Worm (Caenorhabditis elegans) whole organism, L4 larva: ENCODE measurements around the gene srg-5.

ENCODE experiments used
- F49E8.2 ChIP-seq: sonication (generic microtip); optimal IDR thresholded peaks from 2 replicates; lab custom pipeline; 2016; ENCODE audit warnings: missing compliant biosample characterization, mild to moderate bottlenecking, missing genetic modification characterization, borderline replicate concordance
- R02D3.7 ChIP-seq: fragments of 150-350 bp; sonication (generic microtip); optimal IDR thresholded peaks from 3 replicates; lab custom pipeline; 2014; ENCODE audit warnings: missing biosample characterization, missing genetic modification characterization
- hlh-30 ChIP-seq: sonication (generic microtip); optimal IDR thresholded peaks from 2 replicates; lab custom pipeline; 2017; ENCODE audit warnings: antibody characterized with exemption, mild to moderate bottlenecking, missing genetic modification characterization, missing compliant biosample characterization; ENCODE audit not compliant: insufficient read depth
- jun-1 ChIP-seq: fragments of 150-350 bp; optimal IDR thresholded peaks from 2 replicates; lab custom pipeline; 2014; ENCODE audit warnings: missing biosample characterization, missing genetic modification reagents, missing genetic modification characterization
- lin-13 ChIP-seq: fragments of 150-350 bp; optimal IDR thresholded peaks from 2 replicates; lab custom pipeline; 2014; ENCODE audit warnings: missing biosample characterization, missing genetic modification reagents, missing genetic modification characterization
- mep-1 ChIP-seq: fragments of 150-350 bp; sonication (generic microtip); optimal IDR thresholded peaks from 3 replicates; lab custom pipeline; 2014; ENCODE audit warnings: missing biosample characterization, missing genetic modification characterization
- mxl-2 ChIP-seq: fragments of 200-800 bp; sonication (Bioruptor generic); conservative IDR thresholded peaks from 2 replicates; pipeline ENCODE4 v1.3.6; 2022; ENCODE audit warnings: missing genetic modification reagents, missing genetic modification characterization, missing compliant biosample characterization
- nhr-10 ChIP-seq: fragments of 150-350 bp; optimal IDR thresholded peaks from 2 replicates; lab custom pipeline; 2014; ENCODE audit warnings: missing biosample characterization, missing genetic modification characterization
- set-16 ChIP-seq: fragments of 200-800 bp; sonication (Bioruptor generic); IDR thresholded peaks from 2 replicates; pipeline ENCODE4 v1.3.6; 2022; ENCODE audit warnings: missing genetic modification reagents, missing genetic modification characterization, missing compliant biosample characterization
- snpc-4 ChIP-seq: fragments of 150-350 bp; optimal IDR thresholded peaks from 2 replicates; lab custom pipeline; 2014; ENCODE audit warnings: missing biosample characterization, missing genetic modification characterization
- spr-1 ChIP-seq: sonication (generic microtip); optimal IDR thresholded peaks from 2 replicates; lab custom pipeline; 2016; ENCODE audit warnings: mild to moderate bottlenecking, missing genetic modification characterization, missing compliant biosample characterization
- unc-62 ChIP-seq, 3 experiments: fragments of 150-350 bp in 1 of 3; sonication (generic microtip); optimal IDR thresholded peaks in 2 of 3; peaks in 1 of 3; 1 replicate in 1 of 3; 2 replicates in 2 of 3; lab custom pipeline; 2014 to 2017; ENCODE audit warnings: missing biosample characterization in 3 of 3, missing genetic modification characterization in 3 of 3, missing genetic modification reagents in 3 of 3, missing genotype in 1 of 3
- vab-7 ChIP-seq: fragments of 200-800 bp; sonication (Bioruptor generic); IDR thresholded peaks from 2 replicates; pipeline ENCODE4 v1.3.6; 2022; ENCODE audit warnings: missing genetic modification reagents, missing genetic modification characterization, missing compliant biosample characterization
- ztf-11 ChIP-seq: fragments of 150-350 bp; optimal IDR thresholded peaks from 2 replicates; lab custom pipeline; 2014; ENCODE audit warnings: missing biosample characterization, missing genetic modification characterization

DNA sequence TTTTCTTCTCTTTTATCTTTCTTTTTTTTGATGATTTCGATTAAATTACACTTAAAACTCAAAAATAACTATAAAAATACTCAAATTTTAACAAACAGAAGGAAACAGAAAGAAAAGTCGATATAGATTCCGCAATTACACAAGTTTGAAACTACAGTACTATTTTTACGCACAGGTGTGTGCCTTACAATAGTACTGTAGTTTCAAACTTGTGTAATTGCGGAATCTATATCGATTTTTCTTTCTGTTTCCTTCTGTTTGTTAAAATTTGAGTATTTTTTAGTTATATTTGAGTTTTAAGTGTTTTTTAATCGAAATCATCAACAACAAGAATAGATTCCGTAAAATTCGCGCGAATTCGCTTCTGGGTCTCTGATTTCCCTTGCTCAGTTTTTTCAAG lies 18.7 kb upstream of the srg-5 start:
- TF ChIP-seq jun-1 (no peak), R02D3.7 (tag; lab: Kevin White, UChicago) (no peak), set-16 (GFP tag; lab: Robert Waterston, UW) (no peak), lin-13 (GFP tag; lab: Kevin White, UChicago) (no peak), mep-1 (tag; lab: Kevin White, UChicago) (no peak), snpc-4 (tag; lab: Kevin White, UChicago) (no peak), nhr-10 (no peak), ztf-11 (tag; lab: Kevin White, UChicago) (no peak), vab-7 (no peak), spr-1 (tag; lab: Kevin White, UChicago) (no peak), hlh-30 (tag; lab: Kevin White, UChicago) (no peak), unc-62 (GFP tag; optimal IDR thresholded peaks at IDR 0.05 in 1 of 2; lab: Kevin White, UChicago) (no peak), unc-62 (tag; optimal IDR thresholded peaks at IDR 0.05; lab: Kevin White, UChicago) (no peak), F49E8.2 (no peak), mxl-2 (GFP tag; lab: Robert Waterston, UW) (no peak)
